Worm (Caenorhabditis elegans) whole organism, early embryonic: ENCODE results near the gene tag-131.

ENCODE experiments used
- B0310.2 ChIP-seq: sonication (generic microtip); optimal IDR thresholded peaks from 2 replicates; lab custom pipeline; 2016; ENCODE audit warnings: mild to moderate bottlenecking, missing genetic modification characterization, missing compliant biosample characterization
- ama-1 ChIP-seq: fragments of 150-350 bp; optimal IDR thresholded peaks from 2 replicates; lab custom pipeline; 2014
- ceh-36 ChIP-seq: sonication (generic microtip); optimal IDR thresholded peaks from 2 replicates; lab custom pipeline; 2016; ENCODE audit warnings: missing genetic modification characterization, inconsistent platforms, missing compliant biosample characterization
- flt-1 ChIP-seq: fragments of 200-800 bp; sonication (Bioruptor generic); IDR thresholded peaks from 2 replicates; pipeline ENCODE4 v1.3.6; 2022; ENCODE audit warnings: missing genetic modification characterization, missing compliant biosample characterization
- hnd-1 ChIP-seq: sonication (generic microtip); optimal IDR thresholded peaks from 2 replicates; lab custom pipeline; 2016; ENCODE audit warnings: missing genetic modification characterization, missing compliant biosample characterization
- tbx-11 ChIP-seq: fragments of 200-800 bp; sonication (Bioruptor generic); IDR thresholded peaks from 2 replicates; pipeline ENCODE4 v1.3.6; 2022; ENCODE audit warnings: missing genetic modification characterization, missing compliant biosample characterization
- tbx-37 ChIP-seq: fragments of 200-800 bp; sonication (Bioruptor generic); conservative IDR thresholded peaks from 2 replicates; pipeline ENCODE4 v1.3.6; 2022; ENCODE audit warnings: missing genetic modification reagents, missing genetic modification characterization, missing compliant biosample characterization

DNA sequence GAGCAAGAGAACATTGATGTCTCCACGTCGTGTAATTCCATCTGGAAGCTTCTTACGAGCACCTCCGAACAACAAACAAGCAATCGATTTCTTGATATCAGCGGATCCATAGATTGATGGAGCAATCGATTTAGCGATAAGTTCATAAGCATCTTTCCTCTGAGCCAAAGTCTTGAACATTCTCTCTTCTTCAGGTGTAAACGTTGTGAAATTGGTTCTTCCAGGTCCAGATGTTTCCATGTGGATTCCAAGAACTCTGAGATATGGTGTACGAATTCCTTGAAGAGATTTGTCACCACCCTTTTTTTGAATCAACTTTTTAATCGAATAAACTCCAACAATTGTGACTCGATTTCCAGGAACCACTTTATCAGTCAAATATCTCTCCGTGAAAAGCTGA is 27.6 kb upstream of the tag-131 start:
- TF ChIP-seq ama-1: no peak
- TF ChIP-seq flt-1 (GFP tag; lab: Robert Waterston, UW): no peak
- TF ChIP-seq hnd-1 (tag; lab: Kevin White, UChicago): no peak
- no peak for TF ChIP-seq tbx-37 (GFP tag; lab: Robert Waterston, UW)
- TF ChIP-seq B0310.2 (tag; lab: Kevin White, UChicago): no peak
- no peak for TF ChIP-seq ceh-36 (tag; lab: Kevin White, UChicago)
- TF ChIP-seq tbx-11 (GFP tag; lab: Robert Waterston, UW): no peak
